Worm (Caenorhabditis elegans) whole organism, L2 larva: ENCODE measurements around the gene cTel54X.2.

Experiments used
- ama-1 ChIP-seq: fragments of 150-350 bp; optimal IDR thresholded peaks from 2 replicates; lab custom pipeline; 2018; ENCODE audit warnings: inconsistent platforms
- dmd-4 ChIP-seq: sonication (generic microtip); optimal IDR thresholded peaks from 2 replicates; lab custom pipeline; 2017; ENCODE audit warnings: missing biosample characterization, missing genetic modification characterization
- elt-1 ChIP-seq: fragments of 150-350 bp; optimal IDR thresholded peaks from 2 replicates; lab custom pipeline; 2014; ENCODE audit warnings: missing biosample characterization, missing genetic modification characterization
- lin-13 ChIP-seq: fragments of 150-350 bp; optimal IDR thresholded peaks from 2 replicates; lab custom pipeline; 2014; ENCODE audit warnings: missing biosample characterization, missing genetic modification reagents, missing genetic modification characterization
- lsy-2 ChIP-seq, 2 experiments: fragments of 150-350 bp in 1 of 2; sonication (generic microtip) in 1 of 2; optimal IDR thresholded peaks; 2 replicates each; lab custom pipeline; 2014 to 2017; ENCODE audit warnings: missing biosample characterization in 2 of 2, missing genetic modification characterization in 2 of 2
- nhr-10 ChIP-seq: sonication (generic microtip); optimal IDR thresholded peaks from 2 replicates; lab custom pipeline; 2017; ENCODE audit warnings: missing biosample characterization, missing genetic modification characterization
- nhr-12 ChIP-seq: fragments of 150-350 bp; optimal IDR thresholded peaks from 2 replicates; lab custom pipeline; 2014; ENCODE audit warnings: missing biosample characterization, missing genetic modification characterization
- sem-4 ChIP-seq: fragments of 150-350 bp; optimal IDR thresholded peaks from 2 replicates; lab custom pipeline; 2014; ENCODE audit warnings: missing biosample characterization, missing genetic modification reagents, missing genetic modification characterization
- sma-3 ChIP-seq: sonication (generic microtip); optimal IDR thresholded peaks from 2 replicates; lab custom pipeline; 2016; ENCODE audit warnings: missing genetic modification reagents, missing genetic modification characterization, missing compliant biosample characterization
- unc-62 ChIP-seq: fragments of 150-350 bp; optimal IDR thresholded peaks from 2 replicates; lab custom pipeline; 2014; ENCODE audit warnings: missing biosample characterization, missing genetic modification reagents, missing genetic modification characterization
- zag-1 ChIP-seq: fragments of 150-350 bp; optimal IDR thresholded peaks from 2 replicates; lab custom pipeline; 2014; ENCODE audit warnings: missing biosample characterization, missing genetic modification characterization
- ztf-11 ChIP-seq: sonication (generic microtip); optimal IDR thresholded peaks from 2 replicates; lab custom pipeline; 2017; ENCODE audit warnings: missing biosample characterization, missing genetic modification characterization
- ztf-4 ChIP-seq: fragments of 150-350 bp; optimal IDR thresholded peaks from 2 replicates; lab custom pipeline; 2014; ENCODE audit warnings: missing biosample characterization, missing genetic modification characterization

- TF ChIP-seq elt-1 (tag; lab: Kevin White, UChicago) (no peak), nhr-10 (no peak), lsy-2 (tag; optimal IDR thresholded peaks at IDR 0.05; lab: Kevin White, UChicago) (no peak), unc-62 (GFP tag; lab: Kevin White, UChicago) (no peak), ztf-4 (tag; lab: Kevin White, UChicago) (no peak), ztf-11 (tag; lab: Kevin White, UChicago) (no peak), nhr-12 (tag; lab: Kevin White, UChicago) (no peak), dmd-4 (tag; lab: Kevin White, UChicago) (no peak), ama-1 (lab: Kevin White, UChicago) (no peak), zag-1 (tag; lab: Kevin White, UChicago) (no peak), lin-13 (GFP tag; lab: Kevin White, UChicago) (no peak), sem-4 (tag; lab: Kevin White, UChicago) (no peak), sma-3 (GFP tag; lab: Kevin White, UChicago) (no peak)
Observed at ce11 chrIII:31600-31999, 28.5 kb downstream of the cTel54X.2 start.
